Worm (Caenorhabditis elegans): Measurements from ENCODE around the gene C33A11.2.

C33A11.2 gene

DNA sequence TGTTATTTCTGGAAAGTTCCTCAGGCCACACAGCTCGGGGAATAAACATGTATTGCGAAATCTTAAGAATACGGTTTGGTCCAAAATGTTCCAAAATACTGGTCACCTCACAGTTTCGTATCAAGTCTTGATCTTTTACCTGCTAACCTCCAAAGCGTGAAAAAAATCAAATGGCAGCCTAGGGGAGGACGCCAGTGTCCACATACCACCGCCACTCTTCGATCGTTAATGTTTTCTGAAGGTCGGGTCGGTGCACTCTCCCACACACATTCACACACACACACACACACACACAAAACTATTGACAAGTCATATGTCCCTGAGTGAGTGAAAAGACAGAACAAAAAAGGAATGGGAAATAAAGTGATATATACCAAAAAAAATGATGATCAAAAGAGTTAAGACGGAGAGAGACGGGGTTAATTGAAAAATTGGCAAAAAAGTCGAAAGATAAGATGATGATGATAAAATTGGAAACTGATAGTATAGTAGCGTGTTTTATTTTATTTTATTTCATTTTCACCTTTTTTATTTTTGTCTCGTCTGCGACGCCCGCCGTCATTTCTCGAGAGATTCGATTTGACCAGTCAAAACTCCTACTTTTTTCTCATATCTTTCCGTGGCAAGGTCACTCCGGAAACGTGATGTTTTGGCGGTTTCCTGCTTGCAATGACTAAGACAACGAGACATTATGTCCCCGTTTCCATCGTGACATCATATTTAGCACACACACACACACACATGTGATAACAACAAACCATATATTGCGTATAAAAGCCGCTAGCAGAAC, 25.8 kb upstream of the C33A11.2 start, which contains the start of gene Y15E3A.5 (continued):
- TF ChIP-seq tbp1 (GFP tag; optimal IDR thresholded peaks at IDR 0.05): peak; percentile 26
- TF ChIP-seq attf-6 (GFP tag; IDR thresholded peaks at IDR 0.05): no peak
- peak; percentile 82 for TF ChIP-seq cebp-1 (GFP tag; IDR thresholded peaks at IDR 0.05)
- TF ChIP-seq cebp-1 (tag; optimal IDR thresholded peaks at IDR 0.05): peak; percentile 93
- no peak for TF ChIP-seq attf-3 (GFP tag; conservative IDR thresholded peaks at IDR 0.05)
- TF ChIP-seq ceh-58 (GFP tag; IDR thresholded peaks at IDR 0.05): no peak
- peak; percentile 55 for TF ChIP-seq lin-40 (tag; optimal IDR thresholded peaks at IDR 0.05)
- TF ChIP-seq Y67H2A.10 (GFP tag; conservative IDR thresholded peaks at IDR 0.05): no peak
- TF ChIP-seq mel-28 (tag; optimal IDR thresholded peaks at IDR 0.05; ENCODE audit: borderline replicate concordance): no peak
- no peak for TF ChIP-seq egl-44 (GFP tag; IDR thresholded peaks at IDR 0.05)
- no peak for TF ChIP-seq zim-3 (tag; optimal IDR thresholded peaks at IDR 0.05)
- TF ChIP-seq C06A6.2 (GFP tag; conservative IDR thresholded peaks at IDR 0.05): no peak
- TF ChIP-seq pbrm-1 (GFP tag; IDR thresholded peaks at IDR 0.05): no peak
- no peak for TF ChIP-seq F22D6.2 (tag; optimal IDR thresholded peaks at IDR 0.05)
- TF ChIP-seq athp-1 (tag; optimal IDR thresholded peaks at IDR 0.05): no peak
- TF ChIP-seq bed-2 (GFP tag; IDR thresholded peaks at IDR 0.05): no peak
- TF ChIP-seq sea-2 (GFP tag; IDR thresholded peaks at IDR 0.05): no peak
- TF ChIP-seq gei-17 (GFP tag; optimal IDR thresholded peaks at IDR 0.05): no peak
- no peak for TF ChIP-seq rpc-1 (optimal IDR thresholded peaks at IDR 0.05)
- TF ChIP-seq rpc-1 (tag; optimal IDR thresholded peaks at IDR 0.05): no peak
- no peak for TF ChIP-seq F57C9.4 (tag; optimal IDR thresholded peaks at IDR 0.05)
- no peak for TF ChIP-seq ztf-28 (GFP tag; IDR thresholded peaks at IDR 0.05)
- TF ChIP-seq ccch-3 (GFP tag; optimal IDR thresholded peaks at IDR 0.05): no peak
- TF ChIP-seq ets-4 (GFP tag; optimal IDR thresholded peaks at IDR 0.05): no peak
- no peak for TF ChIP-seq ZK185.1 (tag; optimal IDR thresholded peaks at IDR 0.05; ENCODE audit: poor library complexity, severe bottlenecking)
- no peak for TF ChIP-seq nhr-179 (tag; optimal IDR thresholded peaks at IDR 0.05)
- TF ChIP-seq Y95B8A.8 (GFP tag; IDR thresholded peaks at IDR 0.05): no peak
- TF ChIP-seq attf-5 (GFP tag; optimal IDR thresholded peaks at IDR 0.05): peak; percentile 3
- TF ChIP-seq lin-35 (GFP tag; optimal IDR thresholded peaks at IDR 0.05): no peak
- no peak for TF ChIP-seq snpc-4 (GFP tag; optimal IDR thresholded peaks at IDR 0.05)
- TF ChIP-seq snpc-4 (tag; optimal IDR thresholded peaks at IDR 0.05): peak in 1 of 4 experiments; percentile 24
- TF ChIP-seq tbx-9 (tag; optimal IDR thresholded peaks at IDR 0.05; ENCODE audit: borderline replicate concordance): no peak

DNA sequence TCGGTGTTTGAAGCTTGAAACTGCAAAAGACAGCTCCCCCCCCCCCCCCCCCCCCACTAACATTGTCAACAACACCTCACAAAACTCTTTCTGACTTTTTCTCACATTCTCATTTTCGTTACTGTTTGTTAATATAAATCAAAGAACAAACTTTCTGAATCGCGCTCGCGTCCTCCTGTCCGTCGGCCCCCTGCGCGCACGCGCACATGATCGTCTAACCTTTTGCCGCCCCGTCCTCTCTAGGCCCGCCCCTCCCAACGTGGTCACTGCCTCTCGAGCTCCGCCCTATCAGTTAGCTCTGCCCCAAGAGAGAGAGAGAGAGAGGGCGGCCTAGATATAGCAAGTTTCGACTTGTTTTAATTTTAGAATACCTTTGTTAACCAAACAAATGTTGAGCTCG, 25.0 kb upstream of the C33A11.2 start:
- TF ChIP-seq atf-7 (tag; optimal IDR thresholded peaks at IDR 0.05) (no peak), ceh-100 (GFP tag; IDR thresholded peaks at IDR 0.05) (no peak), cebp-1 (GFP tag; IDR thresholded peaks at IDR 0.05) (no peak), cebp-1 (tag; optimal IDR thresholded peaks at IDR 0.05) (peak; percentile 40), fkh-3 (tag; optimal IDR thresholded peaks at IDR 0.05) (no peak), somi-1 (GFP tag; optimal IDR thresholded peaks at IDR 0.05) (no peak), zfh-2 (GFP tag; conservative IDR thresholded peaks at IDR 0.05) (peak; percentile 98), chd-7 (tag; optimal IDR thresholded peaks at IDR 0.05) (peak; percentile 17), egrh-3 (GFP tag; IDR thresholded peaks at IDR 0.05) (peak; percentile 89), ceh-40 (GFP tag; IDR thresholded peaks at IDR 0.05) (no peak), attf-5 (GFP tag; optimal IDR thresholded peaks at IDR 0.05) (peak; percentile 36), dox-1 (GFP tag; IDR thresholded peaks at IDR 0.05) (0 out of 2 replicates have a peak, but pooled peaks have one; percentile 28), nhr-179 (tag; optimal IDR thresholded peaks at IDR 0.05) (no peak), hrde-1 (tag; optimal IDR thresholded peaks at IDR 0.05; ENCODE audit: borderline replicate concordance) (no peak), bed-1 (GFP tag; IDR thresholded peaks at IDR 0.05) (no peak), ztf-26 (tag; optimal IDR thresholded peaks at IDR 0.05) (no peak), snpc-3.4 (tag; optimal IDR thresholded peaks at IDR 0.05) (no peak), ceh-27 (GFP tag; optimal IDR thresholded peaks at IDR 0.05) (peak; percentile 29), F57C9.4 (tag; optimal IDR thresholded peaks at IDR 0.05) (no peak), lin-26 (GFP tag; IDR thresholded peaks at IDR 0.05) (no peak), T26A5.8 (tag; optimal IDR thresholded peaks at IDR 0.05) (no peak), K11D2.4 (GFP tag; IDR thresholded peaks at IDR 0.05) (0 out of 2 replicates have a peak, but pooled peaks have one; percentile 44)
